Fruit fly (Drosophila melanogaster): Measurements from ENCODE around the gene alpha-Est8.

alpha-Est8 gene

dm6 chr3R:7514232-7514863 lies 1.1 kb downstream of the alpha-Est8 start:
- TF ChIP-seq lola (GFP tag; optimal IDR thresholded peaks at IDR 0.05) = no peak
- TF ChIP-seq Hnf4 (GFP tag; optimal IDR thresholded peaks at IDR 0.05) = peak; percentile 15

- TF ChIP-seq sv (GFP tag; optimal IDR thresholded peaks at IDR 0.05) = no peak
- no peak for TF ChIP-seq brk (GFP tag; optimal IDR thresholded peaks at IDR 0.05)
- no peak for TF ChIP-seq br (GFP tag; optimal IDR thresholded peaks at IDR 0.05)
- no peak for TF ChIP-seq CrebA (GFP tag; optimal IDR thresholded peaks at IDR 0.05; ENCODE audit: borderline replicate concordance)
- TF ChIP-seq Vsx2 (GFP tag; optimal IDR thresholded peaks at IDR 0.05; ENCODE audit: partially characterized antibody) = peak; percentile 52
- no peak for TF ChIP-seq psq (GFP tag; optimal IDR thresholded peaks at IDR 0.05)
- TF ChIP-seq Rel (GFP tag; optimal IDR thresholded peaks at IDR 0.05) = no peak
- TF ChIP-seq Rel (tag; optimal IDR thresholded peaks at IDR 0.05) = no peak
- TF ChIP-seq rgr (GFP tag; optimal IDR thresholded peaks at IDR 0.05) = no peak
- no peak for TF ChIP-seq pan (optimal IDR thresholded peaks at IDR 0.05)
- TF ChIP-seq N (GFP tag; optimal IDR thresholded peaks at IDR 0.05) = peak; percentile 69
- TF ChIP-seq GATAd (GFP tag; optimal IDR thresholded peaks at IDR 0.05) = no peak
- TF ChIP-seq Dif (GFP tag; optimal IDR thresholded peaks at IDR 0.05; ENCODE audit: partially characterized antibody) = peak; percentile 36
- TF ChIP-seq dl (GFP tag; optimal IDR thresholded peaks at IDR 0.05; ENCODE audit: insufficient read depth in 1 of 2, partially characterized antibody in 2 of 2) = no peak
- TF ChIP-seq OdsH (GFP tag; optimal IDR thresholded peaks at IDR 0.05) = no peak
- no peak for TF ChIP-seq woc (GFP tag; optimal IDR thresholded peaks at IDR 0.05)
- TF ChIP-seq dmrt93B (GFP tag; optimal IDR thresholded peaks at IDR 0.05) = no peak
- no peak for TF ChIP-seq Jra (GFP tag; optimal IDR thresholded peaks at IDR 0.05)
- no peak for TF ChIP-seq ey (GFP tag; optimal IDR thresholded peaks at IDR 0.05)
- peak; percentile 38 for TF ChIP-seq Abd-B (GFP tag; optimal IDR thresholded peaks at IDR 0.05)
- no peak for TF ChIP-seq usp (GFP tag; optimal IDR thresholded peaks at IDR 0.05)
- peak; percentile 86 for TF ChIP-seq Myc (optimal IDR thresholded peaks at IDR 0.05)
- TF ChIP-seq foxo (GFP tag; optimal IDR thresholded peaks at IDR 0.05) = no peak
- peak; percentile 86 for TF ChIP-seq lola (GFP tag; optimal IDR thresholded peaks at IDR 0.05)
- no peak for TF ChIP-seq Hr78 (GFP tag; optimal IDR thresholded peaks at IDR 0.05)
These were observed 7.2 kb downstream of the alpha-Est8 start for dm6 chr3R:7508198-7508837.

- TF ChIP-seq rgr (GFP tag; optimal IDR thresholded peaks at IDR 0.05) (peak; percentile 55), Jra (GFP tag; optimal IDR thresholded peaks at IDR 0.05) (no peak), tai (GFP tag; optimal IDR thresholded peaks at IDR 0.05) (no peak), psq (GFP tag; optimal IDR thresholded peaks at IDR 0.05) (peak; percentile 11), ey (GFP tag; optimal IDR thresholded peaks at IDR 0.05) (peak; percentile 45), fru (GFP tag; optimal IDR thresholded peaks at IDR 0.05) (peak; percentile 47), sv (GFP tag; optimal IDR thresholded peaks at IDR 0.05) (peak; percentile 83), HLH106 (tag; optimal IDR thresholded peaks at IDR 0.05) (peak; percentile 50), foxo (GFP tag; optimal IDR thresholded peaks at IDR 0.05) (peak in 1 of 2 experiments; percentile 60), Hnf4 (GFP tag; optimal IDR thresholded peaks at IDR 0.05) (peak; percentile 35), OdsH (GFP tag; optimal IDR thresholded peaks at IDR 0.05) (peak; percentile 57), CrebA (GFP tag; optimal IDR thresholded peaks at IDR 0.05; ENCODE audit: borderline replicate concordance) (no peak), br (GFP tag; optimal IDR thresholded peaks at IDR 0.05) (peak; percentile 10), Vsx2 (GFP tag; optimal IDR thresholded peaks at IDR 0.05; ENCODE audit: partially characterized antibody) (no peak), Hr83 (GFP tag; optimal IDR thresholded peaks at IDR 0.05; ENCODE audit: poor library complexity, severe bottlenecking) (no peak), GATAd (GFP tag; optimal IDR thresholded peaks at IDR 0.05) (no peak), h (GFP tag; optimal IDR thresholded peaks at IDR 0.05) (peak; percentile 63)
These were observed 9.0 kb downstream of the alpha-Est8 start for dm6 chr3R:7506314-7506988.

Data from whole organism, wandering third instar larva.